Worm (Caenorhabditis elegans) whole organism, young adult: ENCODE results near the gene F55C12.4.

Experiments
- B0035.1 ChIP-seq: sonication (generic microtip); optimal IDR thresholded peaks from 2 replicates; lab custom pipeline; 2016; ENCODE audit warnings: missing genetic modification characterization, mild to moderate bottlenecking, missing compliant biosample characterization, missing genotype, missing genetic modification reagents
- B0261.1 ChIP-seq: sonication (generic microtip); optimal IDR thresholded peaks from 2 replicates; lab custom pipeline; 2016; ENCODE audit warnings: mild to moderate bottlenecking, missing genetic modification characterization, moderate library complexity, missing compliant biosample characterization
- B0336.3 ChIP-seq: fragments of 200-800 bp; sonication (Bioruptor generic); IDR thresholded peaks from 2 replicates; pipeline ENCODE4 v1.3.6; 2022; ENCODE audit warnings: missing genetic modification characterization, missing compliant biosample characterization
- D2030.7 ChIP-seq: fragments of 200-800 bp; sonication (Bioruptor generic); IDR thresholded peaks from 2 replicates; pipeline ENCODE4 v1.3.6; 2022; ENCODE audit warnings: missing genetic modification reagents, missing genetic modification characterization, missing compliant biosample characterization
- F33H1.4 ChIP-seq: fragments of 200-800 bp; sonication (Bioruptor generic); IDR thresholded peaks from 2 replicates; pipeline ENCODE4 v1.3.6; 2022; ENCODE audit warnings: missing genetic modification reagents, missing genetic modification characterization, missing compliant biosample characterization
- K11D2.4 ChIP-seq: fragments of 200-800 bp; sonication (Bioruptor generic); IDR thresholded peaks from 2 replicates; pipeline ENCODE4 v1.3.6; 2022; ENCODE audit warnings: missing genetic modification reagents, missing genetic modification characterization, missing compliant biosample characterization
- K12H6.12 ChIP-seq: fragments of 200-800 bp; sonication (Bioruptor generic); optimal IDR thresholded peaks from 2 replicates; lab custom pipeline; 2018; ENCODE audit warnings: mild to moderate bottlenecking, missing genetic modification characterization, missing compliant biosample characterization
- T26A5.8 ChIP-seq: sonication (generic microtip); optimal IDR thresholded peaks from 2 replicates; lab custom pipeline; 2016; ENCODE audit warnings: missing genetic modification characterization, missing compliant biosample characterization
- Y53F4B.3 ChIP-seq: fragments of 200-800 bp; sonication (Bioruptor generic); IDR thresholded peaks from 2 replicates; pipeline ENCODE4 v1.3.6; 2022; ENCODE audit warnings: missing genetic modification reagents, missing genetic modification characterization, missing compliant biosample characterization
- Y67H2A.10 ChIP-seq: fragments of 200-800 bp; sonication (Bioruptor generic); conservative IDR thresholded peaks from 2 replicates; pipeline ENCODE4 v1.3.6; 2022; ENCODE audit warnings: missing genetic modification reagents, missing genetic modification characterization, missing compliant biosample characterization
- Y95B8A.8 ChIP-seq: fragments of 200-800 bp; sonication (Bioruptor generic); IDR thresholded peaks from 2 replicates; pipeline ENCODE4 v1.3.6; 2022; ENCODE audit warnings: missing genetic modification reagents, missing genetic modification characterization, missing compliant biosample characterization
- akir-1 ChIP-seq: fragments of 200-800 bp; sonication (Bioruptor generic); optimal IDR thresholded peaks from 2 replicates; lab custom pipeline; 2018; ENCODE audit warnings: mild to moderate bottlenecking, missing genetic modification characterization, moderate library complexity, missing compliant biosample characterization
- attf-5 ChIP-seq: fragments of 200-800 bp; sonication (Bioruptor generic); optimal IDR thresholded peaks from 2 replicates; lab custom pipeline; 2018; ENCODE audit warnings: mild to moderate bottlenecking, missing genetic modification characterization, missing compliant biosample characterization
- attf-6 ChIP-seq: fragments of 200-800 bp; sonication (Bioruptor generic); IDR thresholded peaks from 2 replicates; pipeline ENCODE4 v1.3.6; 2022; ENCODE audit warnings: missing genetic modification reagents, missing genetic modification characterization, missing compliant biosample characterization
- bed-2 ChIP-seq: fragments of 200-800 bp; sonication (Bioruptor generic); IDR thresholded peaks from 2 replicates; pipeline ENCODE4 v1.3.6; 2022; ENCODE audit warnings: missing genetic modification reagents, missing genetic modification characterization, missing compliant biosample characterization
- ccch-3 ChIP-seq: fragments of 200-800 bp; sonication (Bioruptor generic); optimal IDR thresholded peaks from 2 replicates; lab custom pipeline; 2018; ENCODE audit warnings: mild to moderate bottlenecking, missing genetic modification characterization, missing compliant biosample characterization
- cebp-1 ChIP-seq, 2 experiments: fragments of 200-800 bp in 1 of 2; sonication (Bioruptor generic) in 1 of 2; sonication (generic microtip) in 1 of 2; IDR thresholded peaks in 1 of 2; optimal IDR thresholded peaks in 1 of 2; 2 replicates each; pipeline versions ENCODE4 v1.3.6 to Lab custom; 2017 to 2022; ENCODE audit warnings: missing compliant biosample characterization in 2 of 2, missing genetic modification characterization in 2 of 2, mild to moderate bottlenecking in 1 of 2, missing genetic modification reagents in 1 of 2, moderate library complexity in 1 of 2
- cebp-2 ChIP-seq: fragments of 200-800 bp; sonication (Bioruptor generic); IDR thresholded peaks from 2 replicates; pipeline ENCODE4 v1.3.6; 2022; ENCODE audit warnings: missing genetic modification characterization, missing compliant biosample characterization
- ceh-100 ChIP-seq: fragments of 200-800 bp; sonication (Bioruptor generic); IDR thresholded peaks from 2 replicates; pipeline ENCODE4 v1.3.6; 2022; ENCODE audit warnings: missing genetic modification reagents, missing genetic modification characterization, missing compliant biosample characterization
- ceh-27 ChIP-seq: fragments of 200-800 bp; sonication (Bioruptor generic); optimal IDR thresholded peaks from 2 replicates; lab custom pipeline; 2018; ENCODE audit warnings: mild to moderate bottlenecking, missing genetic modification characterization, moderate library complexity, missing compliant biosample characterization
- ceh-40 ChIP-seq: fragments of 200-800 bp; sonication (Bioruptor generic); IDR thresholded peaks from 2 replicates; pipeline ENCODE4 v1.3.6; 2022; ENCODE audit warnings: missing genetic modification characterization, missing compliant biosample characterization
- ceh-58 ChIP-seq: fragments of 200-800 bp; sonication (Bioruptor generic); IDR thresholded peaks from 2 replicates; pipeline ENCODE4 v1.3.6; 2022; ENCODE audit warnings: missing genetic modification characterization, missing compliant biosample characterization
- die-1 ChIP-seq: sonication (generic microtip); optimal IDR thresholded peaks from 2 replicates; lab custom pipeline; 2016; ENCODE audit warnings: missing genotype, mild to moderate bottlenecking, missing genetic modification characterization, missing compliant biosample characterization
- hlh-26 ChIP-seq: fragments of 200-800 bp; sonication (Bioruptor generic); conservative IDR thresholded peaks from 2 replicates; pipeline ENCODE4 v1.3.6; 2022; ENCODE audit warnings: missing genetic modification reagents, missing genetic modification characterization, missing compliant biosample characterization
- hmg-1.2 ChIP-seq: fragments of 200-800 bp; sonication (Bioruptor generic); IDR thresholded peaks from 2 replicates; pipeline ENCODE4 v1.3.6; 2022; ENCODE audit warnings: missing genetic modification reagents, missing genetic modification characterization, missing compliant biosample characterization
- hmg-20 ChIP-seq: fragments of 200-800 bp; sonication (Bioruptor generic); IDR thresholded peaks from 2 replicates; pipeline ENCODE4 v1.3.6; 2022; ENCODE audit warnings: missing genetic modification reagents, missing genetic modification characterization, missing compliant biosample characterization
- hrde-1 ChIP-seq: sonication (generic microtip); optimal IDR thresholded peaks from 2 replicates; lab custom pipeline; 2016; ENCODE audit warnings: missing genetic modification characterization, mild to moderate bottlenecking, missing compliant biosample characterization, moderate library complexity, missing genotype, missing genetic modification reagents, borderline replicate concordance
- lag-1 ChIP-seq: fragments of 200-800 bp; sonication (Bioruptor generic); IDR thresholded peaks from 2 replicates; pipeline ENCODE4 v1.3.6; 2022; ENCODE audit warnings: missing genetic modification reagents, missing genetic modification characterization, missing compliant biosample characterization
- let-607 ChIP-seq, 2 experiments: fragments of 200-800 bp in 1 of 2; sonication (Bioruptor generic) in 1 of 2; sonication (generic microtip) in 1 of 2; optimal IDR thresholded peaks; 2 replicates each; lab custom pipeline; 2016 to 2018; ENCODE audit warnings: mild to moderate bottlenecking in 2 of 2, missing compliant biosample characterization in 2 of 2, missing genetic modification characterization in 2 of 2, moderate library complexity in 2 of 2, missing genotype in 1 of 2
- lin-35 ChIP-seq, 3 experiments: fragments of 150-350 bp in 2 of 3; sonication (generic microtip) in 1 of 3; optimal IDR thresholded peaks; 2 replicates each; lab custom pipeline; 2014 to 2018; ENCODE audit warnings: missing biosample characterization in 3 of 3, missing genetic modification characterization in 3 of 3, missing genetic modification reagents in 3 of 3
- madf-10 ChIP-seq: sonication (generic microtip); optimal IDR thresholded peaks from 2 replicates; lab custom pipeline; 2016; ENCODE audit warnings: mild to moderate bottlenecking, missing genetic modification characterization, missing compliant biosample characterization
- madf-6 ChIP-seq: fragments of 200-800 bp; sonication (Bioruptor generic); IDR thresholded peaks from 2 replicates; pipeline ENCODE4 v1.3.6; 2022; ENCODE audit warnings: missing genetic modification reagents, missing genetic modification characterization, missing compliant biosample characterization
- mel-28 ChIP-seq: sonication (generic microtip); optimal IDR thresholded peaks from 2 replicates; lab custom pipeline; 2016; ENCODE audit warnings: borderline replicate concordance, mild to moderate bottlenecking, missing genetic modification characterization, missing compliant biosample characterization
- nfya-2 ChIP-seq: fragments of 200-800 bp; sonication (Bioruptor generic); IDR thresholded peaks from 2 replicates; pipeline ENCODE4 v1.3.6; 2022; ENCODE audit warnings: missing genetic modification reagents, missing genetic modification characterization, missing compliant biosample characterization
- nhr-27 ChIP-seq: fragments of 200-800 bp; sonication (Bioruptor generic); optimal IDR thresholded peaks from 2 replicates; lab custom pipeline; 2018; ENCODE audit warnings: mild to moderate bottlenecking, missing genetic modification characterization, moderate library complexity, missing compliant biosample characterization
- nhr-90 ChIP-seq: sonication (generic microtip); optimal IDR thresholded peaks from 2 replicates; lab custom pipeline; 2016; ENCODE audit warnings: missing genotype, mild to moderate bottlenecking, missing genetic modification characterization, missing compliant biosample characterization
- repo-1 ChIP-seq: sonication (generic microtip); optimal IDR thresholded peaks from 2 replicates; lab custom pipeline; 2017; ENCODE audit warnings: mild to moderate bottlenecking, missing genetic modification characterization, missing compliant biosample characterization
- sdz-38 ChIP-seq: sonication (generic microtip); optimal IDR thresholded peaks from 2 replicates; lab custom pipeline; 2016; ENCODE audit warnings: missing genotype, missing genetic modification characterization, missing compliant biosample characterization
- snpc-4 ChIP-seq, 5 experiments: fragments of 150-350 bp in 1 of 5; sonication (generic microtip) in 4 of 5; optimal IDR thresholded peaks; 2 replicates each; lab custom pipeline; 2014 to 2018; ENCODE audit warnings: missing genetic modification characterization in 5 of 5, missing biosample characterization in 3 of 5, antibody characterized with exemption in 2 of 5, mild to moderate bottlenecking in 2 of 5, missing compliant biosample characterization in 2 of 5, missing genotype in 2 of 5, moderate library complexity in 2 of 5, missing genetic modification reagents in 1 of 5
- tbp1 ChIP-seq: fragments of 200-800 bp; sonication (Bioruptor generic); optimal IDR thresholded peaks from 2 replicates; lab custom pipeline; 2018; ENCODE audit warnings: mild to moderate bottlenecking, missing genetic modification characterization, missing compliant biosample characterization
- unc-130 ChIP-seq: sonication (generic microtip); optimal IDR thresholded peaks from 2 replicates; lab custom pipeline; 2016; ENCODE audit warnings: missing genetic modification reagents, missing genetic modification characterization, missing compliant biosample characterization
- ztf-3 ChIP-seq: fragments of 200-800 bp; sonication (Bioruptor generic); optimal IDR thresholded peaks from 2 replicates; lab custom pipeline; 2018; ENCODE audit warnings: mild to moderate bottlenecking, missing genetic modification characterization, missing compliant biosample characterization

The F55C12.4 gene

ce11 chrII:5838453-5838852 is 19.8 kb downstream of the F55C12.4 start, which contains the start of gene ZK1248.15:
Gene ZK1248.15, minus strand, starts transcription at chrII:5838553.
- TF ChIP-seq sdz-38 (no peak), nhr-90 (tag; lab: Kevin White, UChicago) (no peak), D2030.7 (no peak), ceh-58 (GFP tag; lab: Robert Waterston, UW) (no peak), tbp1 (GFP tag; lab: Kevin White, UChicago) (no peak), K12H6.12 (tag; lab: Kevin White, UChicago) (no peak), madf-10 (tag; lab: Kevin White, UChicago) (no peak), Y67H2A.10 (GFP tag; lab: Robert Waterston, UW) (no peak), ccch-3 (no peak), hrde-1 (no peak), hlh-26 (GFP tag; lab: Robert Waterston, UW) (no peak), hmg-20 (GFP tag; lab: Robert Waterston, UW) (no peak), attf-6 (GFP tag; lab: Robert Waterston, UW) (no peak), K11D2.4 (GFP tag; lab: Robert Waterston, UW) (no peak), ztf-3 (no peak), ceh-40 (GFP tag; lab: Robert Waterston, UW) (no peak), repo-1 (tag; lab: Kevin White, UChicago) (no peak), Y53F4B.3 (no peak), lin-35 (GFP tag; optimal IDR thresholded peaks at IDR 0.05; lab: Kevin White, UChicago) (no peak)
- TF ChIP-seq, all 124 proteins: peak for 0

ce11 chrII:5836153-5836719 is 22.0 kb downstream of the F55C12.4 start, which contains the start of gene fzo-1:
Gene fzo-1, minus strand, starts transcription at chrII:5836203.
- TF ChIP-seq cebp-2 = no peak
- no peak for TF ChIP-seq ceh-40 (GFP tag; lab: Robert Waterston, UW)
- no peak for TF ChIP-seq madf-6 (GFP tag; lab: Robert Waterston, UW)
- TF ChIP-seq ceh-100 = peak; percentile 91
- TF ChIP-seq Y95B8A.8 (GFP tag; lab: Robert Waterston, UW) = no peak
- TF ChIP-seq K12H6.12 (tag; lab: Kevin White, UChicago) = peak; percentile 18
- TF ChIP-seq snpc-4 (GFP tag; optimal IDR thresholded peaks at IDR 0.05; lab: Kevin White, UChicago) = no peak
- TF ChIP-seq snpc-4 (tag; optimal IDR thresholded peaks at IDR 0.05; lab: Kevin White, UChicago) = peak in 2 of 4 experiments; percentile 5 to 49
- TF ChIP-seq nhr-27 (tag; lab: Kevin White, UChicago) = no peak
- TF ChIP-seq cebp-1 (GFP tag; IDR thresholded peaks at IDR 0.05; lab: Robert Waterston, UW) = no peak
- peak; percentile 9 for TF ChIP-seq cebp-1 (tag; optimal IDR thresholded peaks at IDR 0.05; lab: Kevin White, UChicago)
- no peak for TF ChIP-seq T26A5.8 (tag; lab: Kevin White, UChicago)
- no peak for TF ChIP-seq B0035.1 (tag; lab: Kevin White, UChicago)
- TF ChIP-seq mel-28 = no peak
- TF ChIP-seq unc-130 = peak; percentile 48
- TF ChIP-seq B0336.3 (GFP tag; lab: Robert Waterston, UW) = no peak
- no peak for TF ChIP-seq die-1 (tag; lab: Kevin White, UChicago)
- no peak for TF ChIP-seq tbp1 (GFP tag; lab: Kevin White, UChicago)
- no peak for TF ChIP-seq F33H1.4
- TF ChIP-seq let-607 (tag; optimal IDR thresholded peaks at IDR 0.05; lab: Kevin White, UChicago) = no peak
- TF ChIP-seq lag-1 (GFP tag; lab: Robert Waterston, UW) = no peak
- TF ChIP-seq hmg-1.2 (GFP tag; lab: Robert Waterston, UW) = peak; percentile 17; the same call in 1 of the 2 replicates
- no peak for TF ChIP-seq B0261.1 (tag; lab: Kevin White, UChicago)
- no peak for TF ChIP-seq nfya-2 (GFP tag; lab: Robert Waterston, UW)
- no peak for TF ChIP-seq bed-2 (GFP tag; lab: Robert Waterston, UW)
- peak; percentile 33 for TF ChIP-seq ceh-27
- no peak for TF ChIP-seq ztf-3
- peak; percentile 15 for TF ChIP-seq akir-1 (GFP tag; lab: Kevin White, UChicago)
- TF ChIP-seq ceh-58 (GFP tag; lab: Robert Waterston, UW) = no peak
- peak; percentile 1 for TF ChIP-seq attf-5 (GFP tag; lab: Kevin White, UChicago)
